Worm (Caenorhabditis elegans): ENCODE results near the gene dhs-29.

DNA sequence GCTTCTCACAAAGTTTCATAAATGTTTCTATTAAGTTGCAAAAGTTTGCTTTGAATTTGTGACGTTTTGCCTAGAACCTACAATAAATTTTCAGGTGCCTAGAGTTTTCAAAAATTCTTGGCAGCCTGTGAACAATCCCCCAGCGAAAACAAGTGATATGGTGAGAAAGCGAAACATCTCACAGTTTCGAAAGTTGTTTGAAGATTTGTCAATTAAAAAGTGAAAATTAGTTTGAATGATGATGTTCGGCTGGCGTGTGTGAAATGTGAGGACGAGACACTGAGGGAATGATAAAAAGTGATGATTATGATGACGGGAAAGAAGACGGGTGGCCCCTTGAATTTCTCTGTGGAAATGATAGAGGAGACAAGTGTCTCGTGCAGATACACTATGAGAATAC, 25.9 kb downstream of the dhs-29 start:
- TF ChIP-seq dao-5 (tag; optimal IDR thresholded peaks at IDR 0.05) (no peak), him-1 (tag; optimal IDR thresholded peaks at IDR 0.05) (no peak)
